Fruit fly (Drosophila melanogaster) whole organism, embryonic: ENCODE data around the gene Notum.

Source experiments
- Abd-B ChIP-seq: fragments of 200-800 bp; sonication (Bioruptor generic); optimal IDR thresholded peaks from 2 replicates; lab custom pipeline; 2018; ENCODE audit warnings: missing biosample characterization, mild to moderate bottlenecking, missing genetic modification characterization, moderate library complexity
- Adf1 ChIP-seq: fragments of 200-800 bp; sonication (Bioruptor generic); IDR thresholded peaks from 2 replicates; pipeline ENCODE4 v1.3.6; 2022; ENCODE audit warnings: missing biosample characterization, missing genetic modification characterization
- Atf-2 ChIP-seq: fragments of 200-800 bp; sonication (Bioruptor generic); optimal IDR thresholded peaks from 2 replicates; lab custom pipeline; 2016; ENCODE audit warnings: missing biosample characterization, missing genetic modification characterization
- Atf3 ChIP-seq: fragments of 200-800 bp; sonication (Bioruptor generic); optimal IDR thresholded peaks from 3 replicates; lab custom pipeline; 2016; ENCODE audit warnings: missing biosample characterization, missing genetic modification characterization
- B-H1 ChIP-seq: fragments of 200-800 bp; sonication (Bioruptor generic); IDR thresholded peaks from 3 replicates; pipeline ENCODE4 v1.3.6; 2022; ENCODE audit warnings: missing biosample characterization, missing genetic modification characterization
- Bdp1 ChIP-seq: fragments of 200-800 bp; sonication (Bioruptor generic); optimal IDR thresholded peaks from 3 replicates; lab custom pipeline; 2016; ENCODE audit warnings: missing biosample characterization, missing genetic modification characterization
- C15 ChIP-seq: fragments of 200-800 bp; sonication (Bioruptor generic); IDR thresholded peaks from 3 replicates; pipeline ENCODE4 v1.3.6; 2022; ENCODE audit warnings: missing biosample characterization, missing genetic modification characterization
- CG11247 ChIP-seq: fragments of 200-800 bp; sonication (Bioruptor generic); IDR thresholded peaks from 2 replicates; pipeline ENCODE4 v1.3.6; 2022; ENCODE audit warnings: missing biosample characterization, missing genetic modification characterization
- CG11695 ChIP-seq: fragments of 200-800 bp; sonication (Bioruptor generic); IDR thresholded peaks from 3 replicates; pipeline ENCODE4 v1.3.6; 2022; ENCODE audit warnings: missing biosample characterization, missing genetic modification characterization
- CG12104 ChIP-seq: fragments of 200-800 bp; sonication (Bioruptor generic); optimal IDR thresholded peaks from 3 replicates; lab custom pipeline; 2016; ENCODE audit warnings: missing biosample characterization, missing genetic modification characterization
- CG12659 ChIP-seq: fragments of 200-800 bp; sonication (Bioruptor generic); optimal IDR thresholded peaks from 3 replicates; lab custom pipeline; 2017; ENCODE audit warnings: mild to moderate bottlenecking, missing biosample characterization, missing genetic modification reagents, missing genetic modification characterization
- CG14710 ChIP-seq: fragments of 200-800 bp; sonication (Bioruptor generic); optimal IDR thresholded peaks from 3 replicates; lab custom pipeline; 2019; ENCODE audit warnings: missing biosample characterization, mild to moderate bottlenecking, missing genetic modification characterization, moderate library complexity
- CG1832 ChIP-seq: fragments of 200-800 bp; sonication (Bioruptor generic); optimal IDR thresholded peaks from 2 replicates; lab custom pipeline; 2017; ENCODE audit warnings: missing biosample characterization, mild to moderate bottlenecking, missing genetic modification characterization, inconsistent platforms
- CG4424 ChIP-seq: fragments of 200-800 bp; sonication (Bioruptor generic); optimal IDR thresholded peaks from 3 replicates; lab custom pipeline; 2016; ENCODE audit warnings: missing biosample characterization, missing genetic modification characterization
- CG4820 ChIP-seq: fragments of 200-800 bp; sonication (Bioruptor generic); optimal IDR thresholded peaks from 3 replicates; lab custom pipeline; 2016; ENCODE audit warnings: missing biosample characterization, missing genetic modification characterization
- CG7745 ChIP-seq: fragments of 200-800 bp; sonication (Bioruptor generic); optimal IDR thresholded peaks from 2 replicates; lab custom pipeline; 2018; ENCODE audit warnings: missing biosample characterization, mild to moderate bottlenecking, missing genetic modification characterization, moderate library complexity
- CG8924 ChIP-seq: fragments of 200-800 bp; optimal IDR thresholded peaks from 3 replicates; lab custom pipeline; 2019; ENCODE audit warnings: missing biosample characterization, mild to moderate bottlenecking, missing genetic modification characterization, moderate library complexity
- Doc2 ChIP-seq: fragments of 200-800 bp; sonication (Bioruptor generic); IDR thresholded peaks from 2 replicates; pipeline ENCODE4 v1.3.6; 2022; ENCODE audit warnings: missing biosample characterization, missing genetic modification characterization
- Dp ChIP-seq: fragments of 200-800 bp; sonication (Bioruptor generic); optimal IDR thresholded peaks from 2 replicates; lab custom pipeline; 2018; ENCODE audit warnings: missing biosample characterization, mild to moderate bottlenecking, missing genetic modification characterization, moderate library complexity
- E2f2 ChIP-seq: fragments of 200-800 bp; sonication (Bioruptor generic); IDR thresholded peaks from 2 replicates; pipeline ENCODE4 v1.3.6; 2022; ENCODE audit warnings: missing biosample characterization, missing genetic modification characterization
- Ets65A ChIP-seq: fragments of 200-800 bp; sonication (Bioruptor generic); peaks from one replicate; lab custom pipeline; 2016; ENCODE audit warnings: missing biosample characterization, missing genetic modification characterization
- Ets97D ChIP-seq: fragments of 200-800 bp; sonication (Bioruptor generic); optimal IDR thresholded peaks from 3 replicates; lab custom pipeline; 2016; ENCODE audit warnings: missing biosample characterization, missing genetic modification characterization
- Fer2 ChIP-seq: fragments of 200-800 bp; sonication (Bioruptor generic); optimal IDR thresholded peaks from 2 replicates; lab custom pipeline; 2018; ENCODE audit warnings: missing biosample characterization, mild to moderate bottlenecking, missing genetic modification characterization, moderate library complexity
- Fer3 ChIP-seq: fragments of 200-800 bp; sonication (Bioruptor generic); optimal IDR thresholded peaks from 2 replicates; lab custom pipeline; 2018; ENCODE audit warnings: missing biosample characterization, mild to moderate bottlenecking, missing genetic modification characterization, moderate library complexity
- Gsc ChIP-seq: fragments of 200-800 bp; sonication (Bioruptor generic); IDR thresholded peaks from 2 replicates; pipeline ENCODE4 v1.3.6; 2022; ENCODE audit warnings: missing biosample characterization, missing genetic modification characterization
- HmgD ChIP-seq: fragments of 200-800 bp; sonication (Bioruptor generic); optimal IDR thresholded peaks from 3 replicates; lab custom pipeline; 2016; ENCODE audit warnings: missing biosample characterization, missing genetic modification characterization
- MBD-R2 ChIP-seq: fragments of 200-800 bp; sonication (Bioruptor generic); IDR thresholded peaks from 2 replicates; pipeline ENCODE4 v1.3.6; 2022; ENCODE audit warnings: missing biosample characterization, missing genetic modification characterization
- Mrtf ChIP-seq: fragments of 200-800 bp; sonication (Bioruptor generic); IDR thresholded peaks from 3 replicates; pipeline ENCODE4 v1.3.6; 2022; ENCODE audit warnings: missing biosample characterization, missing genetic modification characterization
- Neu2 ChIP-seq: fragments of 200-800 bp; sonication (Bioruptor generic); optimal IDR thresholded peaks from 3 replicates; lab custom pipeline; 2016; ENCODE audit warnings: missing biosample characterization, missing genetic modification characterization, borderline replicate concordance
- Scr ChIP-seq: fragments of 200-800 bp; sonication (Bioruptor generic); IDR thresholded peaks from 2 replicates; pipeline ENCODE4 v1.3.6; 2022; ENCODE audit warnings: missing biosample characterization, missing genetic modification characterization; ENCODE audit not compliant: partially characterized antibody
- Spps ChIP-seq: fragments of 200-800 bp; sonication (Bioruptor generic); optimal IDR thresholded peaks from 2 replicates; lab custom pipeline; 2018; ENCODE audit warnings: missing biosample characterization, mild to moderate bottlenecking, missing genetic modification characterization
- Ssrp ChIP-seq: fragments of 200-800 bp; sonication (Bioruptor generic); optimal IDR thresholded peaks from 2 replicates; lab custom pipeline; 2018; ENCODE audit warnings: missing biosample characterization, mild to moderate bottlenecking, missing genetic modification characterization, moderate library complexity
- ac ChIP-seq: fragments of 200-800 bp; sonication (Bioruptor generic); optimal IDR thresholded peaks from 3 replicates; lab custom pipeline; 2017; ENCODE audit warnings: missing biosample characterization, mild to moderate bottlenecking, missing genetic modification characterization
- ap ChIP-seq: fragments of 200-800 bp; sonication (Bioruptor generic); IDR thresholded peaks from 2 replicates; pipeline ENCODE4 v1.3.6; 2022; ENCODE audit warnings: missing biosample characterization, missing genetic modification characterization
- ash1 ChIP-seq: fragments of 200-800 bp; sonication (Bioruptor generic); optimal IDR thresholded peaks from 2 replicates; lab custom pipeline; 2018; ENCODE audit warnings: missing biosample characterization, mild to moderate bottlenecking, missing genetic modification characterization
- az2 ChIP-seq: fragments of 200-800 bp; sonication (Bioruptor generic); optimal IDR thresholded peaks from 3 replicates; lab custom pipeline; 2016; ENCODE audit warnings: missing biosample characterization, missing genetic modification characterization
- bigmax ChIP-seq: fragments of 200-800 bp; sonication (Bioruptor generic); optimal IDR thresholded peaks from 2 replicates; lab custom pipeline; 2018; ENCODE audit warnings: missing biosample characterization, mild to moderate bottlenecking, missing genetic modification characterization
- chn ChIP-seq: fragments of 200-800 bp; sonication (Bioruptor generic); optimal IDR thresholded peaks from 2 replicates; lab custom pipeline; 2016; ENCODE audit warnings: missing biosample characterization, missing genetic modification characterization
- crol ChIP-seq: fragments of 200-800 bp; sonication (Bioruptor generic); IDR thresholded peaks from 2 replicates; pipeline ENCODE4 v1.3.6; 2022; ENCODE audit warnings: missing biosample characterization, missing genetic modification characterization
- dysf ChIP-seq: fragments of 200-800 bp; sonication (Bioruptor generic); IDR thresholded peaks from 3 replicates; pipeline ENCODE4 v1.3.6; 2022; ENCODE audit warnings: missing biosample characterization, missing genetic modification characterization
- ewg ChIP-seq: fragments of 200-800 bp; sonication (Bioruptor generic); optimal IDR thresholded peaks from 3 replicates; lab custom pipeline; 2017; ENCODE audit warnings: mild to moderate bottlenecking, missing biosample characterization, missing genetic modification reagents, missing genetic modification characterization
- ftz-f1 ChIP-seq: fragments of 200-800 bp; sonication (Bioruptor generic); optimal IDR thresholded peaks from 2 replicates; lab custom pipeline; 2016; ENCODE audit warnings: missing biosample characterization, missing genetic modification characterization
- grn ChIP-seq: fragments of 200-800 bp; sonication (Bioruptor generic); optimal IDR thresholded peaks from 3 replicates; lab custom pipeline; 2017; ENCODE audit warnings: missing biosample characterization, missing genetic modification characterization
- klu ChIP-seq: fragments of 200-800 bp; sonication (Bioruptor generic); IDR thresholded peaks from 2 replicates; pipeline ENCODE4 v1.3.6; 2022; ENCODE audit warnings: missing biosample characterization, missing genetic modification characterization
- prd ChIP-seq, 3 experiments: fragments of >200 bp in 2 of 3; fragments of 200-800 bp in 1 of 3; sonication (Bioruptor generic) in 1 of 3; optimal IDR thresholded peaks in 2 of 3; IDR thresholded peaks in 1 of 3; 2 replicates in 2 of 3; 3 replicates in 1 of 3; pipeline versions ENCODE4 v1.3.6 to Lab custom; 2017 to 2022; ENCODE audit warnings: missing biosample characterization in 1 of 3, missing genetic modification characterization in 1 of 3
- stwl ChIP-seq: fragments of 200-800 bp; sonication (Bioruptor generic); optimal IDR thresholded peaks from 3 replicates; lab custom pipeline; 2018; ENCODE audit warnings: missing biosample characterization, mild to moderate bottlenecking, missing genetic modification characterization, moderate library complexity
- tna ChIP-seq: fragments of 200-800 bp; sonication (Bioruptor generic); IDR thresholded peaks from 2 replicates; pipeline ENCODE4 v1.3.6; 2022; ENCODE audit warnings: missing biosample characterization, missing genetic modification characterization; ENCODE audit not compliant: partially characterized antibody
- vvl ChIP-seq: fragments of 200-800 bp; sonication (Bioruptor generic); IDR thresholded peaks from 2 replicates; pipeline ENCODE4 v1.3.6; 2022; ENCODE audit warnings: missing biosample characterization, missing genetic modification characterization
- zen ChIP-seq: fragments of 200-800 bp; sonication (Bioruptor generic); optimal IDR thresholded peaks from 3 replicates; lab custom pipeline; 2018; ENCODE audit warnings: missing biosample characterization, mild to moderate bottlenecking, missing genetic modification characterization, moderate library complexity

The Notum gene

DNA sequence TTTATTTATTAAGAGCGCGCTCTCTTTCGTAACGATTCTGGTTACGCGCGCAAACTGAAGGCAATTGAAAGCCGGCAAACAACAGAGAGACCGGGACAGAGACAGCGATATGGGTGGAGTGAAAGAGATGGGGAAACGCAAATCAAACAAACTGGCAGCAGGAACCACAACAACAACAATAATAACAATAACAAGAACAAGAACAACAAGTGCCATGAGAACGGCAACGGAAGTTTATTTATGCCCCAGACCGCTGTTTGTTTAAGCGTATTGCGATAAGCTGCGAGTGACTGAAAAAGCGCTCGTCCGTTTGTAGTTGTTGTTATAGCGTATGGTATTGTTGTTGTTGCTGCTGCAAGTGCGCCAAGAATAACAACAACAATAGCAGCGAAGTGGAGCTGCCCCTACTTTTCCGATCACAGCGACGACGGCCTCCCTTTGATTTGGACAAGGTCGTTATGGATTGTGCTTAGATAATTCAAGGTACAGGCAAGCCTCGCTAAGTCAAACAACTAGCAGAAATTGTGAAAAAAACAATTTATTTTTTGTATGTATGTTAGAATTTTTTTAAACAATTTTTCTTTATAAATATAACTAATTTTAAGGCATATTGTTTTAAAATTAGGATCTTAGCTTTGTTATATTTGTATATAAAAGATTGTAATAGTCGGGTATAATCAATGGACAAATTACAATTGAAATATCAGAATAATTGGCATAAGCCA is 2.9 kb downstream of the Notum start (continued):
- peak; percentile 27 for TF ChIP-seq az2
- peak; percentile 55 for TF ChIP-seq E2f2 (GFP tag; lab: Robert Waterston, UW)
- TF ChIP-seq stwl, result no peak
- no peak for TF ChIP-seq prd (optimal IDR thresholded peaks at IDR 0.05; lab: Kevin White, UChicago)
- TF ChIP-seq prd (GFP tag; IDR thresholded peaks at IDR 0.05; lab: Robert Waterston, UW), result peak; percentile 27; the same call in 2 of the 3 replicates
- TF ChIP-seq Spps (tag; lab: Kevin White, UChicago), result peak; percentile 72
- no peak for TF ChIP-seq Mrtf (GFP tag; lab: Robert Waterston, UW)
- no peak for TF ChIP-seq Ssrp (tag; lab: Kevin White, UChicago)
- TF ChIP-seq CG14710 (tag; lab: Kevin White, UChicago), result peak; percentile 59
- TF ChIP-seq Atf3 (GFP tag; lab: Kevin White, UChicago), result peak; percentile 35
- TF ChIP-seq vvl (GFP tag; lab: Robert Waterston, UW), result peak; percentile 74
- peak; percentile 29; the same call in 1 of the 3 replicates for TF ChIP-seq B-H1 (GFP tag; lab: Robert Waterston, UW)
- 0 out of 2 replicates have a peak, but pooled peaks have one; percentile 22 for TF ChIP-seq klu (GFP tag; lab: Robert Waterston, UW)
- TF ChIP-seq bigmax (GFP tag; lab: Kevin White, UChicago), result peak; percentile 34
- no peak for TF ChIP-seq ash1 (GFP tag; lab: Kevin White, UChicago)
- peak; percentile 44; the same call in 1 of the 2 replicates for TF ChIP-seq ap (GFP tag; lab: Robert Waterston, UW)
- peak; percentile 38 for TF ChIP-seq HmgD (GFP tag; lab: Kevin White, UChicago)
- TF ChIP-seq Fer3 (tag; lab: Kevin White, UChicago), result no peak
- peak; percentile 50 for TF ChIP-seq ewg (GFP tag; lab: Kevin White, UChicago)
- peak; percentile 69; the same call in 1 of the 2 replicates for TF ChIP-seq CG11247
- peak; percentile 63 for TF ChIP-seq ftz-f1 (GFP tag; lab: Kevin White, UChicago)
- TF ChIP-seq Adf1 (GFP tag; lab: Robert Waterston, UW), result peak; percentile 57; the same call in 1 of the 2 replicates
- TF ChIP-seq CG12659 (GFP tag; lab: Kevin White, UChicago), result peak; percentile 30
- peak; percentile 78 for TF ChIP-seq Ets65A (GFP tag; lab: Kevin White, UChicago)
- TF ChIP-seq dysf (GFP tag; lab: Robert Waterston, UW), result peak; percentile 28; the same call in 1 of the 3 replicates
- TF ChIP-seq ac (GFP tag; lab: Kevin White, UChicago), result peak; percentile 80
- peak; percentile 42 for TF ChIP-seq CG4424
- peak; percentile 15 for TF ChIP-seq Dp
- TF ChIP-seq CG1832 (GFP tag; lab: Kevin White, UChicago), result peak; percentile 54
- TF ChIP-seq CG4820 (GFP tag; lab: Kevin White, UChicago), result peak; percentile 38
- 0 out of 3 replicates have a peak, but pooled peaks have one; percentile 37 for TF ChIP-seq CG11695 (GFP tag; lab: Robert Waterston, UW)
- no peak for TF ChIP-seq MBD-R2 (GFP tag; lab: Robert Waterston, UW)
- no peak for TF ChIP-seq Ets97D
- no peak for TF ChIP-seq Neu2 (GFP tag; lab: Kevin White, UChicago)
- TF ChIP-seq tna, result no peak
- TF ChIP-seq CG7745 (tag; lab: Kevin White, UChicago), result peak; percentile 59
- peak; percentile 54 for TF ChIP-seq CG8924
- TF ChIP-seq Bdp1 (GFP tag; lab: Kevin White, UChicago), result peak; percentile 59
- peak; percentile 0 for TF ChIP-seq CG12104 (GFP tag; lab: Kevin White, UChicago)
- TF ChIP-seq Doc2 (GFP tag; lab: Robert Waterston, UW), result no peak
- TF ChIP-seq Scr (GFP tag; lab: Robert Waterston, UW), result no peak
- peak; percentile 80 for TF ChIP-seq grn (GFP tag; lab: Kevin White, UChicago)
- TF ChIP-seq chn (GFP tag; lab: Kevin White, UChicago), result peak; percentile 11
- TF ChIP-seq Atf-2 (GFP tag; lab: Kevin White, UChicago), result peak; percentile 42
- TF ChIP-seq zen (tag; lab: Kevin White, UChicago), result peak; percentile 8
- TF ChIP-seq crol, result peak; percentile 45; the same call in 1 of the 2 replicates
- peak; percentile 19 for TF ChIP-seq Fer2 (tag; lab: Kevin White, UChicago)
- TF ChIP-seq Abd-B (GFP tag; lab: Kevin White, UChicago), result no peak
- no peak for TF ChIP-seq Gsc (GFP tag; lab: Robert Waterston, UW)
- peak; percentile 11; the same call in 1 of the 3 replicates for TF ChIP-seq C15
